Worm (Caenorhabditis elegans): ENCODE results near the gene M153.3.

The M153.3 gene

ce11 chrX:12111213-12111612 is 31.5 kb upstream of the M153.3 start, which contains the start of gene lgc-14:
Gene lgc-14, plus strand, starts transcription at chrX:12111513.
- TF ChIP-seq ztf-23 (GFP tag; IDR thresholded peaks at IDR 0.05) = no peak
- TF ChIP-seq klf-2 (GFP tag; conservative IDR thresholded peaks at IDR 0.05) = no peak
- no peak for TF ChIP-seq T22C8.4 (GFP tag; IDR thresholded peaks at IDR 0.05)
- no peak for TF ChIP-seq ref-1 (GFP tag; conservative IDR thresholded peaks at IDR 0.05)
- TF ChIP-seq cog-1 (tag; optimal IDR thresholded peaks at IDR 0.05) = no peak
- TF ChIP-seq flt-1 (GFP tag; IDR thresholded peaks at IDR 0.05) = no peak
- no peak for TF ChIP-seq ztf-29 (GFP tag; IDR thresholded peaks at IDR 0.05)
- TF ChIP-seq tab-1 (GFP tag; IDR thresholded peaks at IDR 0.05) = no peak
- TF ChIP-seq med-1 (GFP tag; optimal IDR thresholded peaks at IDR 0.05; ENCODE audit: insufficient read depth) = no peak

- no peak for TF ChIP-seq klf-2 (GFP tag; conservative IDR thresholded peaks at IDR 0.05)
- TF ChIP-seq ztf-29 (GFP tag; IDR thresholded peaks at IDR 0.05) = no peak
- no peak for TF ChIP-seq tab-1 (GFP tag; IDR thresholded peaks at IDR 0.05)
- no peak for TF ChIP-seq ztf-23 (GFP tag; IDR thresholded peaks at IDR 0.05)
- no peak for TF ChIP-seq ref-1 (GFP tag; conservative IDR thresholded peaks at IDR 0.05)
- no peak for TF ChIP-seq cog-1 (tag; optimal IDR thresholded peaks at IDR 0.05)
- no peak for TF ChIP-seq med-1 (GFP tag; optimal IDR thresholded peaks at IDR 0.05; ENCODE audit: insufficient read depth)
These were observed 28.6 kb upstream of the M153.3 start, which contains the start of gene lgc-15 for ce11 chrX:12114024-12114423. Gene lgc-15, plus strand, starts transcription at chrX:12114324.

DNA sequence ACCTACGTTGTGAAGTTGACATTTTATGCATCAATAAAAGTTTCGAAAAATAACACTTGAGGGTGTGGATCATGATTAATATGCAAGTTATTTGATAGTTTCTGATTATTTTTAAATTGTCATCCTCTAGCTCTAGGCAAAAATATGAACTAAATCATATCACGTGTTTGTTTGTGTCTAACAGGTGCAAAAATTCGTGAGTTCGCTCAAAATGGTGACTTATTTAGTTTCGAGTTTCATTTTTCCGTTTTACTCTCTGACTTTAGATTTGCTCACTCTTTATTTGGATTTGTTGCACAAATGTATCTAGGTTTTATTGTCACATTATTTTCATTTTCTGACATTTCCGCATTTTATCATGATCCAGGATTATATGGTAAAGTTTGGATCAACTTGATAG is 24.3 kb upstream of the M153.3 start, which contains the start of gene lgc-16:
TSS of gene lgc-16 (plus strand) at position 301 of the 400 bp plus-strand sequence.
- no peak for TF ChIP-seq ref-1 (GFP tag; conservative IDR thresholded peaks at IDR 0.05)
- TF ChIP-seq tab-1 (GFP tag; IDR thresholded peaks at IDR 0.05) = no peak
- TF ChIP-seq flt-1 (GFP tag; IDR thresholded peaks at IDR 0.05) = no peak
- TF ChIP-seq klf-2 (GFP tag; conservative IDR thresholded peaks at IDR 0.05) = no peak
- no peak for TF ChIP-seq ztf-29 (GFP tag; IDR thresholded peaks at IDR 0.05)
- TF ChIP-seq med-1 (GFP tag; optimal IDR thresholded peaks at IDR 0.05; ENCODE audit: insufficient read depth) = no peak

- TF ChIP-seq med-1 (GFP tag; optimal IDR thresholded peaks at IDR 0.05; ENCODE audit: insufficient read depth) = no peak
- no peak for TF ChIP-seq flt-1 (GFP tag; IDR thresholded peaks at IDR 0.05)
- no peak for TF ChIP-seq ztf-29 (GFP tag; IDR thresholded peaks at IDR 0.05)
- TF ChIP-seq cog-1 (tag; optimal IDR thresholded peaks at IDR 0.05) = no peak
- TF ChIP-seq T22C8.4 (GFP tag; IDR thresholded peaks at IDR 0.05) = no peak
- TF ChIP-seq ref-1 (GFP tag; conservative IDR thresholded peaks at IDR 0.05) = no peak
- TF ChIP-seq ztf-23 (GFP tag; IDR thresholded peaks at IDR 0.05) = no peak
- TF ChIP-seq klf-2 (GFP tag; conservative IDR thresholded peaks at IDR 0.05) = no peak
- TF ChIP-seq tab-1 (GFP tag; IDR thresholded peaks at IDR 0.05) = no peak
These were observed 21.4 kb upstream of the M153.3 start, which contains the start of gene lgc-17 for ce11 chrX:12121285-12121684. Gene lgc-17, plus strand, starts transcription at chrX:12121585.

- no peak for TF ChIP-seq tab-1 (GFP tag; IDR thresholded peaks at IDR 0.05)
- no peak for TF ChIP-seq med-1 (GFP tag; optimal IDR thresholded peaks at IDR 0.05; ENCODE audit: insufficient read depth)
- TF ChIP-seq T22C8.4 (GFP tag; IDR thresholded peaks at IDR 0.05) = no peak
- TF ChIP-seq flt-1 (GFP tag; IDR thresholded peaks at IDR 0.05) = no peak
- TF ChIP-seq ztf-29 (GFP tag; IDR thresholded peaks at IDR 0.05) = no peak
- no peak for TF ChIP-seq ztf-23 (GFP tag; IDR thresholded peaks at IDR 0.05)
- TF ChIP-seq klf-2 (GFP tag; conservative IDR thresholded peaks at IDR 0.05) = no peak
- TF ChIP-seq ref-1 (GFP tag; conservative IDR thresholded peaks at IDR 0.05) = no peak
- TF ChIP-seq cog-1 (tag; optimal IDR thresholded peaks at IDR 0.05) = no peak
These were observed 19.5 kb upstream of the M153.3 start, which contains the start of gene T01H10.11 for ce11 chrX:12123152-12123551. Gene T01H10.11, plus strand, starts transcription at chrX:12123452.

DNA sequence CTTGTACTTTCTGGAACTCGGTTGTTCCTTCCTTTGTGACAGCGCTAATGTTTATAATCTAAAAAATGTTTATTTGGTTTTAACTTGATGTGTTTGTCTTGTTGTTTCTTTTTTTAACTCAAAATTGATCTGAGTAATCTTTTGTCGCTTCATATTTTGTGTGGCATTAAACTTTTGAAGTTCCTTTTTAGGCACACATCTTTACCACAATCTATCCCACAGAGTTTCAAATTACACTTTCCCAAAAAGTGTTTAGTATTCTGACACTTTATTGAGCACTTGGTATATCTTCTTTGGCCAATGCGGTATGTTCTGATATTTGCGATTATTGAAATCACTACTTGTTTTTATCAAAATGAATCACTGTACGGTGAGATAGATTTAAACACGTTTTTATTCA is 17.4 kb upstream of the M153.3 start, which contains the start of gene lgc-18:
TSS of gene lgc-18 (plus strand) at position 301 of the 400 bp plus-strand sequence.
- TF ChIP-seq klf-2 (GFP tag; conservative IDR thresholded peaks at IDR 0.05) (no peak), T22C8.4 (GFP tag; IDR thresholded peaks at IDR 0.05) (no peak), med-1 (GFP tag; optimal IDR thresholded peaks at IDR 0.05; ENCODE audit: insufficient read depth) (no peak), flt-1 (GFP tag; IDR thresholded peaks at IDR 0.05) (no peak), ztf-29 (GFP tag; IDR thresholded peaks at IDR 0.05) (no peak), cog-1 (tag; optimal IDR thresholded peaks at IDR 0.05) (no peak), ref-1 (GFP tag; conservative IDR thresholded peaks at IDR 0.05) (no peak)

DNA sequence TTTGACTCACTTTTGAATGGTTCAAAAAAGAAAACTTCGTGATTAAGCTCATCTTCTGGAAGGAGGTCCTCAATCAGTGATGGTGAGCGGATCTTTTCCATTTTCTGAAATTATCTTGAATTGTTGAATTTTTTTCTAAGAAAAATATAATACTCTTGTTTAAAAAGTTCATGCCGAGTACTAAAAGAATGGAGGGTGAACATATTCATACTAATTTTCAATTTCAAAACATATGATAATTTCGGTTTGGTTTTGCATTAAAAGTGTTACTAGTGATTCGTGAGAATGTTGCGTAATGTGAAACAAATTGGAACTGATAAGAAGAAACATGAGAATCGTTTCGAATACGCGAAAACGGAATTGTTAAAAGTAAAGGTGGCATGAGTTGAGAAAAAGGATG is 1.6 kb upstream of the M153.3 start, which contains the start of gene lyst-1:
TSS of gene lyst-1 (minus strand) at position 101 of the 400 bp plus-strand sequence.
- TF ChIP-seq ref-1 (GFP tag; conservative IDR thresholded peaks at IDR 0.05) (no peak), tab-1 (GFP tag; IDR thresholded peaks at IDR 0.05) (no peak)

DNA sequence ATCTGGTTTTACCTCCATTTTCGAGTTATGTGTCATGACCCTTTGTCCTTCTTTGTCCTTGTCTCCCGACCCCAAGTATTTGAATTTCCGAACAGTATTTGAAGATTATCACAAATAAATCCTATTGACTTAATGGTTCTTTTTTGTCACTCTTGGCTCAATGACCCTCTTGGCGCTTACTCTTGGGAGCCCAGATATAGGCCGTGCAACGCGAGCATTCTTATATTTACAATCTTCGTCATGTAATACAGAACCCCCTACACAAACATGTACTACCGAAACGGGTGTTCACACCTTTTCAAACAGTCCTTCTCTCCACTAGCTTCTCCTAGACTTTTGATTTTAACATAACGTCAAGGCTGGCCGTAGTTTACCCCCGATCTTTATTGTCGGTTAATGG is 1.0 kb downstream of the M153.3 start, which contains the start of gene M153.5:
TSS of gene M153.5 (plus strand) at position 301 of the 400 bp plus-strand sequence.
- TF ChIP-seq med-1 (GFP tag; optimal IDR thresholded peaks at IDR 0.05; ENCODE audit: insufficient read depth) (no peak), klf-2 (GFP tag; conservative IDR thresholded peaks at IDR 0.05) (no peak), ztf-23 (GFP tag; IDR thresholded peaks at IDR 0.05) (no peak), cog-1 (tag; optimal IDR thresholded peaks at IDR 0.05) (no peak), ref-1 (GFP tag; conservative IDR thresholded peaks at IDR 0.05) (no peak), ztf-29 (GFP tag; IDR thresholded peaks at IDR 0.05) (no peak)

ce11 chrX:12145919-12146318 is 3.2 kb downstream of the M153.3 start:
- TF ChIP-seq ztf-23 (GFP tag; IDR thresholded peaks at IDR 0.05) = no peak
- TF ChIP-seq flt-1 (GFP tag; IDR thresholded peaks at IDR 0.05) = no peak
- TF ChIP-seq med-1 (GFP tag; optimal IDR thresholded peaks at IDR 0.05; ENCODE audit: insufficient read depth) = no peak
- no peak for TF ChIP-seq T22C8.4 (GFP tag; IDR thresholded peaks at IDR 0.05)

DNA sequence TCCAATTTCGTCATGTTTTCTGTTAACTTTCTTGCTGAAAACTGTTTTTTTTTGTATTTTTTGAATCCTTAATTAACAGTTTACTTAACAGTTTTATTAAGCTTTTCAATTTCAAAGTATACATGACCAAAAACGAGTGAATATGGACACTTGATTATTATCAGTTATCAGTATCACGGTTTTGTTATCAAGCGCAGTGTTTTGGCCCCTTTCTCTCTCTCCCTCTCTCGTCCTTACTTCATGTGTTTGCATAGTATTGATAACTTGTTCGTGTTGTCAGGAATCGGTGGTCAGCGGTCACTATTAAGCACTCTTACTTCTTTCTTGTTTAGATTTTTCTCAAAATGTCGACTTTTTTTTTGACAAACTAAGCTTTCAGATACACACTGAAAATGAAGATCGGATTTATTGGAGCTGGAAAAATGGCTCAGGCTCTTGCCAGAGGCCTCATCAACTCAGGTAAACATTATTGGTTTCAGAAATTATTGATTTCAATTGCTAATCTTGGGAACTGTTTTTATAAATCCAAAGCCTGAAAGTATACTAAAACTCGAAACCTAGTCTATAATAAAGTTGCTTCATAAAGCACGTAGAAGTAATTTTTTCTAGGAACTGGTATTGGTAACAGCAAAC is 3.9 kb downstream of the M153.3 start, which contains the start of gene pycr-1:
TSS of gene pycr-1 (plus strand) at position 380 of the 633 bp plus-strand sequence.
- no peak for TF ChIP-seq cog-1 (tag; optimal IDR thresholded peaks at IDR 0.05)
- no peak for TF ChIP-seq tab-1 (GFP tag; IDR thresholded peaks at IDR 0.05)
- TF ChIP-seq ref-1 (GFP tag; conservative IDR thresholded peaks at IDR 0.05) = no peak
- no peak for TF ChIP-seq med-1 (GFP tag; optimal IDR thresholded peaks at IDR 0.05; ENCODE audit: insufficient read depth)
- no peak for TF ChIP-seq T22C8.4 (GFP tag; IDR thresholded peaks at IDR 0.05)
- no peak for TF ChIP-seq klf-2 (GFP tag; conservative IDR thresholded peaks at IDR 0.05)
- no peak for TF ChIP-seq ztf-29 (GFP tag; IDR thresholded peaks at IDR 0.05)
- no peak for TF ChIP-seq ztf-23 (GFP tag; IDR thresholded peaks at IDR 0.05)
- TF ChIP-seq flt-1 (GFP tag; IDR thresholded peaks at IDR 0.05) = no peak

All from whole organism, midembryonic.